Worm (Caenorhabditis elegans): Measurements from ENCODE around the gene M03F8.6.

M03F8.6 gene

DNA sequence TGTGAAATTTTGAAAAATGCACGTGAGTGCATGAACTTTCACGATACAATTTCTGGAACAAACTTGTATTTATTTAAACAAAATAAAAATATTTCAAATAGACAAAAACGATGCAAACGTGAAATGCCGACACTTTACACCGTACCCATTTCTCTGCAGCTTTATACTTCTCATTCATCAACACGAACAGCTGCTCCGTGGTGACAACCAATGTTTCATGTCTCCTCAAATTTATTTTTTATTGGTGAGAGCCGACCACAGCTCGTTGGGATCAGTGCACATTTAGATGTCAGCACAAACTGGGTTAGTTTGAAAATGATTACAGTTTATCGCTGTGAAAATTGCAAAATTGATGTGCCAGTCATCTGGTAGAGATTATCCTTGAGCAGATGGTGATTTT lies 41.0 kb upstream of the M03F8.6 start:
- TF ChIP-seq unc-120 (tag; optimal IDR thresholded peaks at IDR 0.05; ENCODE audit: poor library complexity, severe bottlenecking) (peak; percentile 4), hlh-1 (tag; optimal IDR thresholded peaks at IDR 0.05) (peak; percentile 97), flh-1 (GFP tag; optimal IDR thresholded peaks at IDR 0.05) (no peak), unc-62 (GFP tag; optimal IDR thresholded peaks at IDR 0.05) (peak; percentile 95), cnd-1 (tag; optimal IDR thresholded peaks at IDR 0.05) (peak; percentile 44), mab-5 (tag; optimal IDR thresholded peaks at IDR 0.05) (peak; percentile 52), snpc-4 (tag; optimal IDR thresholded peaks at IDR 0.05) (no peak)

DNA sequence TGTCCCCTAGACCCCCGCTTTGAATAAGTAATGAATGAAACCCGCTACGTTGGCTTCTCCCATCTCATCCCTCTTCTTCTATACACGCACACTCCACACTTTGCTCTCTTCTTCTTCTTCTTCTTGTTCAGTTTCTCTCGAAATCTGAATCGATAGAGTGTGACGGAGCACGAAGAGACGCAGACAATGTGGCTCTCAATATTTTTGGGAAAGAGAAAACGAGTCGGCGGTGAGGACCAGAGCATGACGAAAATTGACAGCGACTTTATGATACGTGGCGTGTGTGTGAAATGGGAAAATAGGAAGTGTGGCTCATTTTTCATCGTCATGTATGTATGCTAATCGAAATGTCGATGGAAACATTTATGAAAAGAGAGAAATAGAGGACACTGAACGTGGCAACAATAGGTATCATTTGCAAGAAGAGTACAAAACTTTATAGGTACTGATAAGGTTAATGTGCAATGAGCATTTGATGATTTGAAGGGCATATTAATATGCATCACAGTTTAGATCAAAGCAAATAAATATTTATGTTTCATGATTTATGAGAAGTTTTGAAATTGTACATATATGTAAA lies 36.9 kb upstream of the M03F8.6 start:
- peak; percentile 93 for TF ChIP-seq unc-62 (GFP tag; optimal IDR thresholded peaks at IDR 0.05)
- peak; percentile 73 for TF ChIP-seq hlh-1 (tag; optimal IDR thresholded peaks at IDR 0.05)
- TF ChIP-seq ceh-39 (tag; optimal IDR thresholded peaks at IDR 0.05) = no peak
- no peak for TF ChIP-seq flh-1 (GFP tag; optimal IDR thresholded peaks at IDR 0.05)
- TF ChIP-seq mep-1 (tag; optimal IDR thresholded peaks at IDR 0.05) = peak; percentile 36
- peak; percentile 89 for TF ChIP-seq unc-120 (tag; optimal IDR thresholded peaks at IDR 0.05; ENCODE audit: poor library complexity, severe bottlenecking)
- no peak for TF ChIP-seq lin-13 (tag; optimal IDR thresholded peaks at IDR 0.05)
- peak; percentile 15 for TF ChIP-seq lsy-2 (tag; optimal IDR thresholded peaks at IDR 0.05)
- TF ChIP-seq ces-1 (GFP tag; optimal IDR thresholded peaks at IDR 0.05) = peak; percentile 80

DNA sequence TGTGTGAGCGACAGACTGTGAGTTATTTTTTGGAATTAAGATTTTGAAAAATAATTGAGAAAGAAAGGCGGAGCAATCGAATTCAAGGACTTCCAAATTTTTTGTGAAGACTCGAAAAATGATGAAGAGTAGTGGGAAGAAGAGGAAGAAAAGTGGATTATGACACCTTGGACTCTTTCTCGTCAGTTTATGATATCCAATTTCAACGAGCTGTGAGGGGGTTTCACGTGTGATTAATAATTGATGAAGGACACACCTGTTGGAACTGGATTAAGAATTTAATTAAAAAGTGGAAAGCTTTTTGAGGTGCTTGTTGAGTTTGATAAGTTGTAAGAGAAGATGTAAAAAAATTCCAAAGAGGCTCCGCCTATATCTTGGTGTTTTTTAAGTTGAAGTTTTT lies 35.7 kb upstream of the M03F8.6 start, which contains the start of gene fut-8:
Gene fut-8 (minus strand): TSS at position 101 of the 400 bp plus-strand sequence.
- TF ChIP-seq snpc-4 (tag; optimal IDR thresholded peaks at IDR 0.05) (no peak), ces-1 (GFP tag; optimal IDR thresholded peaks at IDR 0.05) (peak; percentile 30), ztf-11 (tag; optimal IDR thresholded peaks at IDR 0.05) (no peak), unc-39 (tag; optimal IDR thresholded peaks at IDR 0.05) (no peak), mab-5 (tag; optimal IDR thresholded peaks at IDR 0.05) (no peak)

DNA sequence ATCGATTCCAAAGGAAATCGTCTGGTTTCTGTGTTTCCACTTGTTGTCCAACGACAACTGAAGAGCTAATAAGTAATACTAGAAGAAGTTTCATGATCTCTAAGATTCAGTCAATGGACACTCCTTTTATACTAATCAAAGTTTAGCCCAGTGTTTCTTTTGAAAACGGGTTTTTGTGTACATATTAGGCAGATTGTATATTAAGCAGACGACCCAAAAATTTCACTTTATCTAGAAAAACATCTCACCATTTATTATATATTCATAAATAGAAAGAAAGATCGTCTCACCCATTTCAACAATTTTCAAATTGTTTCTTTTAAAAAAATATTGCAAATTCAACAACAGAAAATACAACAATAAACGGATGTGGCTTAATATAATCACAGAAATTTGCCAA lies 32.1 kb upstream of the M03F8.6 start, which contains the start of gene C10F3.7:
Gene C10F3.7 (minus strand): TSS at position 101 of the 400 bp plus-strand sequence.
- no peak for TF ChIP-seq sptf-1 (tag; optimal IDR thresholded peaks at IDR 0.05)
- TF ChIP-seq ceh-39 (tag; optimal IDR thresholded peaks at IDR 0.05) = no peak
- no peak for TF ChIP-seq unc-120 (tag; optimal IDR thresholded peaks at IDR 0.05; ENCODE audit: poor library complexity, severe bottlenecking)
- TF ChIP-seq sem-2 (GFP tag; optimal IDR thresholded peaks at IDR 0.05) = no peak

DNA sequence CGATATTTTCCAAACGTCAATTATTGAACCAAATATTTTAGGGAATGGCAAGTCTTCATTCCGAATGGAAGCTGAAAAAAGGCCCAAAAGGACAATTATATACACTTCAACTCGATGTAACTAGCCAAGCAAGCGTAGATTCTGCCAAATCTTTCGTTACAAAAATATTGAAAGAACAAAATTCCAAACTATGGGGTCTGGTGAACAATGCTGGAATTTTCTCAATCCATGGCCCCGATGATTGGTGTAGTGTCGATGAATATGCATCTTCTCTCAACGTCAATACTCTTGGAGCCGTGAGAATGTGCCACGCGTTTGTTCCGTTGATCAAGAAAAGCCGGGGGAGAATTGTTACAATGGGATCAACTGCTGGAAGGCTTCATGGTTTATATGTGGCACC lies 29.6 kb upstream of the M03F8.6 start:
- no peak for TF ChIP-seq tbx-8 (GFP tag; optimal IDR thresholded peaks at IDR 0.05)
- no peak for TF ChIP-seq nhr-76 (tag; optimal IDR thresholded peaks at IDR 0.05)
- TF ChIP-seq ceh-83 (GFP tag; optimal IDR thresholded peaks at IDR 0.05) = no peak
- TF ChIP-seq ces-1 (GFP tag; optimal IDR thresholded peaks at IDR 0.05) = no peak
- TF ChIP-seq elt-1 (tag; optimal IDR thresholded peaks at IDR 0.05; ENCODE audit: borderline replicate concordance, insufficient read depth) = no peak
- no peak for TF ChIP-seq mep-1 (tag; optimal IDR thresholded peaks at IDR 0.05)
- no peak for TF ChIP-seq hlh-1 (tag; optimal IDR thresholded peaks at IDR 0.05)
- TF ChIP-seq pha-4 (tag; optimal IDR thresholded peaks at IDR 0.05) = no peak
- TF ChIP-seq unc-62 (GFP tag; optimal IDR thresholded peaks at IDR 0.05) = no peak
- no peak for TF ChIP-seq nhr-12 (tag; optimal IDR thresholded peaks at IDR 0.05)
- TF ChIP-seq blmp-1 (tag; optimal IDR thresholded peaks at IDR 0.05) = no peak
- TF ChIP-seq sem-2 (GFP tag; optimal IDR thresholded peaks at IDR 0.05) = no peak
- TF ChIP-seq unc-120 (tag; optimal IDR thresholded peaks at IDR 0.05; ENCODE audit: poor library complexity, severe bottlenecking) = no peak
- TF ChIP-seq ceh-43 (GFP tag; optimal IDR thresholded peaks at IDR 0.05) = no peak
- TF ChIP-seq cnd-1 (tag; optimal IDR thresholded peaks at IDR 0.05) = no peak
- TF ChIP-seq unc-39 (tag; optimal IDR thresholded peaks at IDR 0.05) = no peak

DNA sequence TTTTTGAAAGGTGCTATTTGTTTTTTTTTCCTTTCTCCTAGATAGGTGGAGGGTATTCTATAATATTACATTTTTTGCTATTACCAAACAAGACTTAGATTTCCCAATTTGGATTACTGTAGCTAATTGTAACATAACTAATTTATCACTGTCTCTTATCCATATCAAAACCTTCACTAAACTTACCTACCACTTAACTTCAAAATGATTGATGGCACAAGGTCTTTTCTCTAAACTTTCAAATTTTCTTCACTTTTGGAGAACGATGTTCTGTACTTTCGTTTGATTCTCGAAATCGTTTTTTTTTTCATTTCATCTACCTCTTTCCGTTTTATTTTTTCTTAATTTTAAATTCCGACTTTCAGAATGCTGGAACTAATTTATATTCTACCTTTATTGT lies 28.7 kb upstream of the M03F8.6 start, which contains the start of gene dhs-16:
Gene dhs-16 (plus strand): TSS at position 366 of the 400 bp plus-strand sequence.
- no peak for TF ChIP-seq lin-32 (GFP tag; optimal IDR thresholded peaks at IDR 0.05)
- no peak for TF ChIP-seq elt-1 (tag; optimal IDR thresholded peaks at IDR 0.05; ENCODE audit: borderline replicate concordance, insufficient read depth)
- no peak for TF ChIP-seq ceh-39 (tag; optimal IDR thresholded peaks at IDR 0.05)
- no peak for TF ChIP-seq flh-1 (GFP tag; optimal IDR thresholded peaks at IDR 0.05)
- no peak for TF ChIP-seq mls-2 (tag; optimal IDR thresholded peaks at IDR 0.05)
- no peak for TF ChIP-seq drap-1 (GFP tag; optimal IDR thresholded peaks at IDR 0.05)
- no peak for TF ChIP-seq pha-4 (tag; optimal IDR thresholded peaks at IDR 0.05)
- TF ChIP-seq nhr-237 (tag; optimal IDR thresholded peaks at IDR 0.05) = no peak
- no peak for TF ChIP-seq bed-3 (GFP tag; optimal IDR thresholded peaks at IDR 0.05)
- TF ChIP-seq tbx-8 (GFP tag; optimal IDR thresholded peaks at IDR 0.05) = no peak
- no peak for TF ChIP-seq sptf-1 (tag; optimal IDR thresholded peaks at IDR 0.05)
- no peak for TF ChIP-seq nhr-28 (tag; optimal IDR thresholded peaks at IDR 0.05)
- TF ChIP-seq snpc-4 (tag; optimal IDR thresholded peaks at IDR 0.05) = no peak
- no peak for TF ChIP-seq nhr-2 (tag; optimal IDR thresholded peaks at IDR 0.05)
- TF ChIP-seq unc-62 (GFP tag; optimal IDR thresholded peaks at IDR 0.05) = no peak

Measured in whole organism, mixed stage, embryonic.